Worm (Caenorhabditis elegans) whole organism, L2 larva: Measurements from ENCODE around the gene C05D11.13.

ENCODE experiments used
- egl-27 ChIP-seq: sonication (generic microtip); optimal IDR thresholded peaks from 3 replicates; lab custom pipeline; 2017; ENCODE audit warnings: missing biosample characterization, missing genetic modification reagents, missing genetic modification characterization
- elt-1 ChIP-seq: fragments of 150-350 bp; optimal IDR thresholded peaks from 2 replicates; lab custom pipeline; 2014; ENCODE audit warnings: missing biosample characterization, missing genetic modification characterization
- fos-1 ChIP-seq: fragments of 150-350 bp; optimal IDR thresholded peaks from 2 replicates; lab custom pipeline; 2014; ENCODE audit warnings: missing biosample characterization, missing genetic modification characterization
- nhr-129 ChIP-seq: fragments of 150-350 bp; optimal IDR thresholded peaks from 2 replicates; lab custom pipeline; 2014; ENCODE audit warnings: missing biosample characterization, missing genetic modification characterization
- nhr-25 ChIP-seq: fragments of 150-350 bp; sonication (generic microtip); optimal IDR thresholded peaks from 3 replicates; lab custom pipeline; 2014; ENCODE audit warnings: missing biosample characterization, missing genetic modification characterization
- sem-4 ChIP-seq: fragments of 150-350 bp; optimal IDR thresholded peaks from 2 replicates; lab custom pipeline; 2014; ENCODE audit warnings: missing biosample characterization, missing genetic modification reagents, missing genetic modification characterization
- snpc-4 ChIP-seq: fragments of 150-350 bp; optimal IDR thresholded peaks from 2 replicates; lab custom pipeline; 2014; ENCODE audit warnings: missing biosample characterization, missing genetic modification characterization
- unc-39 ChIP-seq: fragments of 150-350 bp; optimal IDR thresholded peaks from 2 replicates; lab custom pipeline; 2014; ENCODE audit warnings: missing biosample characterization, missing genetic modification characterization
- unc-62 ChIP-seq: fragments of 150-350 bp; optimal IDR thresholded peaks from 2 replicates; lab custom pipeline; 2014; ENCODE audit warnings: missing biosample characterization, missing genetic modification reagents, missing genetic modification characterization
- zag-1 ChIP-seq: fragments of 150-350 bp; optimal IDR thresholded peaks from 2 replicates; lab custom pipeline; 2014; ENCODE audit warnings: missing biosample characterization, missing genetic modification characterization

DNA sequence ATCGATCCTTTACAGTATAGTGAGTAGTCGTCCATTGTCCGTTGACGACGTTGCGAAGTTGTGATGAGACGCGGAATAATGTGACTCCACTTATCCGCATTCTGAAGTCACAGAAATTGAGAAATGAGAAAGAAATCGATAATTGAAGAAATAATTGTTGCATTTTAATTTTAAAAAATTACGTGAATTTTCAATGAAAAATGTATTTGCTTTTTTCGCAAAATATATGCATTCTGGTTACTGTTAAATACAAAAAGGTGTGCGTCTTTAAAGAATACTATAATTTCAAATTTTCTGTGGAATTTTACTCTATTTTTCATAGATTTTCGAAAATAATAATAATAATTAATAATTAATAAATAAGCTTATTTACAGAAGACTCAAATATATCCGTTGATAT is 2.4 kb upstream of the C05D11.13 start, which contains the start of gene let-721:
- TF ChIP-seq elt-1 (tag; lab: Kevin White, UChicago), result no peak
- TF ChIP-seq zag-1, result no peak
- no peak for TF ChIP-seq unc-39 (tag; lab: Kevin White, UChicago)
- no peak for TF ChIP-seq sem-4 (tag; lab: Kevin White, UChicago)
- no peak for TF ChIP-seq egl-27 (tag; lab: Kevin White, UChicago)
- TF ChIP-seq snpc-4, result no peak
- no peak for TF ChIP-seq unc-62 (GFP tag; lab: Kevin White, UChicago)
- no peak for TF ChIP-seq fos-1 (tag; lab: Kevin White, UChicago)
- no peak for TF ChIP-seq nhr-129 (tag; lab: Kevin White, UChicago)
- no peak for TF ChIP-seq nhr-25
